Worm (Caenorhabditis elegans) whole organism, L2 larva: ENCODE measurements around the gene syx-6.

ENCODE experiments used
- C34F6.9 ChIP-seq: fragments of 150-350 bp; optimal IDR thresholded peaks from 2 replicates; lab custom pipeline; 2014; ENCODE audit warnings: missing biosample characterization, missing genetic modification characterization
- F13H6.1 ChIP-seq: sonication (generic microtip); optimal IDR thresholded peaks from 2 replicates; lab custom pipeline; 2016; ENCODE audit warnings: missing genetic modification characterization, missing compliant biosample characterization
- R02D3.7 ChIP-seq: fragments of 150-350 bp; optimal IDR thresholded peaks from 2 replicates; lab custom pipeline; 2014; ENCODE audit warnings: missing biosample characterization, missing genetic modification characterization
- Y55F3AM.14 ChIP-seq: fragments of 200-800 bp; sonication (Bioruptor generic); optimal IDR thresholded peaks from 2 replicates; lab custom pipeline; 2018; ENCODE audit warnings: mild to moderate bottlenecking, missing genetic modification characterization, missing compliant biosample characterization
- aly-2 ChIP-seq: fragments of 150-350 bp; optimal IDR thresholded peaks from 2 replicates; lab custom pipeline; 2014; ENCODE audit warnings: missing biosample characterization, missing genetic modification characterization
- blmp-1 ChIP-seq: sonication (generic microtip); optimal IDR thresholded peaks from 2 replicates; lab custom pipeline; 2017; ENCODE audit warnings: missing genetic modification characterization, mild to moderate bottlenecking, missing compliant biosample characterization, antibody characterized with exemption, moderate library complexity; ENCODE audit not compliant: insufficient read depth
- crh-2 ChIP-seq: sonication (generic microtip); optimal IDR thresholded peaks from 2 replicates; lab custom pipeline; 2017; ENCODE audit warnings: missing biosample characterization, missing genetic modification characterization
- egl-27 ChIP-seq: sonication (generic microtip); optimal IDR thresholded peaks from 3 replicates; lab custom pipeline; 2017; ENCODE audit warnings: missing biosample characterization, missing genetic modification reagents, missing genetic modification characterization
- elt-3 ChIP-seq: sonication (generic microtip); optimal IDR thresholded peaks from 2 replicates; lab custom pipeline; 2017; ENCODE audit warnings: missing biosample characterization, missing genetic modification characterization
- fos-1 ChIP-seq: fragments of 150-350 bp; optimal IDR thresholded peaks from 2 replicates; lab custom pipeline; 2014; ENCODE audit warnings: missing biosample characterization, missing genetic modification characterization
- gmeb-1 ChIP-seq: fragments of 150-350 bp; optimal IDR thresholded peaks from 2 replicates; lab custom pipeline; 2014; ENCODE audit warnings: missing biosample characterization, missing genetic modification characterization
- lin-11 ChIP-seq: fragments of 150-350 bp; sonication (generic microtip); optimal IDR thresholded peaks from 2 replicates; lab custom pipeline; 2014; ENCODE audit warnings: missing biosample characterization, missing genetic modification characterization, inconsistent platforms, mixed read lengths
- lin-13 ChIP-seq: fragments of 150-350 bp; optimal IDR thresholded peaks from 2 replicates; lab custom pipeline; 2014; ENCODE audit warnings: missing biosample characterization, missing genetic modification reagents, missing genetic modification characterization
- lsy-2 ChIP-seq, 2 experiments: fragments of 150-350 bp in 1 of 2; sonication (generic microtip) in 1 of 2; optimal IDR thresholded peaks; 2 replicates each; lab custom pipeline; 2014 to 2017; ENCODE audit warnings: missing biosample characterization in 2 of 2, missing genetic modification characterization in 2 of 2
- mab-5 ChIP-seq: fragments of 150-350 bp; optimal IDR thresholded peaks from 2 replicates; lab custom pipeline; 2014; ENCODE audit warnings: missing biosample characterization, missing genetic modification characterization
- mbf-1 ChIP-seq: sonication (generic microtip); optimal IDR thresholded peaks from 2 replicates; lab custom pipeline; 2017; ENCODE audit warnings: missing biosample characterization, missing genetic modification characterization
- nhr-11 ChIP-seq: fragments of 150-350 bp; optimal IDR thresholded peaks from 2 replicates; lab custom pipeline; 2014; ENCODE audit warnings: missing biosample characterization, missing genetic modification characterization
- nhr-12 ChIP-seq: fragments of 150-350 bp; optimal IDR thresholded peaks from 2 replicates; lab custom pipeline; 2014; ENCODE audit warnings: missing biosample characterization, missing genetic modification characterization
- nhr-129 ChIP-seq: fragments of 150-350 bp; optimal IDR thresholded peaks from 2 replicates; lab custom pipeline; 2014; ENCODE audit warnings: missing biosample characterization, missing genetic modification characterization
- nhr-21 ChIP-seq: fragments of 150-350 bp; optimal IDR thresholded peaks from 2 replicates; lab custom pipeline; 2014; ENCODE audit warnings: missing biosample characterization, missing genetic modification characterization
- nhr-23 ChIP-seq: fragments of 150-350 bp; optimal IDR thresholded peaks from 2 replicates; lab custom pipeline; 2014; ENCODE audit warnings: missing biosample characterization, missing genetic modification reagents, missing genetic modification characterization
- nhr-237 ChIP-seq: fragments of 150-350 bp; optimal IDR thresholded peaks from 2 replicates; lab custom pipeline; 2014; ENCODE audit warnings: missing biosample characterization, missing genetic modification characterization
- nhr-6 ChIP-seq: fragments of 150-350 bp; optimal IDR thresholded peaks from 2 replicates; lab custom pipeline; 2014; ENCODE audit warnings: missing biosample characterization, missing genetic modification characterization
- peb-1 ChIP-seq: fragments of 150-350 bp; optimal IDR thresholded peaks from 2 replicates; lab custom pipeline; 2014; ENCODE audit warnings: missing biosample characterization, missing genetic modification characterization
- skn-1 ChIP-seq: sonication (generic microtip); optimal IDR thresholded peaks from 2 replicates; lab custom pipeline; 2017; ENCODE audit warnings: missing biosample characterization, missing genetic modification characterization
- sma-3 ChIP-seq: sonication (generic microtip); optimal IDR thresholded peaks from 2 replicates; lab custom pipeline; 2016; ENCODE audit warnings: missing genetic modification reagents, missing genetic modification characterization, missing compliant biosample characterization
- sma-9 ChIP-seq, 2 experiments: fragments of 150-350 bp in 1 of 2; sonication (generic microtip) in 1 of 2; optimal IDR thresholded peaks; 2 replicates each; lab custom pipeline; 2014 to 2016; ENCODE audit warnings: missing genetic modification characterization in 2 of 2, mild to moderate bottlenecking in 1 of 2, missing biosample characterization in 1 of 2, missing compliant biosample characterization in 1 of 2, missing genetic modification reagents in 1 of 2, moderate library complexity in 1 of 2
- snpc-4 ChIP-seq: fragments of 150-350 bp; optimal IDR thresholded peaks from 2 replicates; lab custom pipeline; 2014; ENCODE audit warnings: missing biosample characterization, missing genetic modification characterization
- unc-55 ChIP-seq: fragments of 150-350 bp; sonication (generic microtip); optimal IDR thresholded peaks from 3 replicates; lab custom pipeline; 2014; ENCODE audit warnings: missing biosample characterization, missing genetic modification reagents, missing genetic modification characterization
- unc-62 ChIP-seq: fragments of 150-350 bp; optimal IDR thresholded peaks from 2 replicates; lab custom pipeline; 2014; ENCODE audit warnings: missing biosample characterization, missing genetic modification reagents, missing genetic modification characterization
- zag-1 ChIP-seq: fragments of 150-350 bp; optimal IDR thresholded peaks from 2 replicates; lab custom pipeline; 2014; ENCODE audit warnings: missing biosample characterization, missing genetic modification characterization
- ztf-1 ChIP-seq: fragments of 200-800 bp; sonication (Bioruptor generic); conservative IDR thresholded peaks from 2 replicates; pipeline ENCODE4 v1.3.6; 2022; ENCODE audit warnings: missing genetic modification characterization, missing compliant biosample characterization
- ztf-4 ChIP-seq: fragments of 150-350 bp; optimal IDR thresholded peaks from 2 replicates; lab custom pipeline; 2014; ENCODE audit warnings: missing biosample characterization, missing genetic modification characterization

Gene syx-6

ce11 chrX:3116033-3116876, 48.1 kb upstream of the syx-6 start, which contains the start of gene mai-1 (continued):
- TF ChIP-seq lin-11 (tag; lab: Kevin White, UChicago) = peak; percentile 68
- no peak for TF ChIP-seq unc-55 (GFP tag; lab: Kevin White, UChicago)
- TF ChIP-seq skn-1 (tag; lab: Kevin White, UChicago) = no peak
- TF ChIP-seq aly-2 (tag; lab: Kevin White, UChicago) = no peak
- no peak for TF ChIP-seq mab-5 (tag; lab: Kevin White, UChicago)
- peak; percentile 51 for TF ChIP-seq F13H6.1 (tag; lab: Kevin White, UChicago)
- no peak for TF ChIP-seq R02D3.7 (tag; lab: Kevin White, UChicago)
- TF ChIP-seq Y55F3AM.14 (GFP tag; lab: Kevin White, UChicago) = no peak
- TF ChIP-seq C34F6.9 (tag; lab: Kevin White, UChicago) = peak; percentile 50
- no peak for TF ChIP-seq gmeb-1 (tag; lab: Kevin White, UChicago)
- TF ChIP-seq nhr-21 = no peak

ce11 chrX:3117204-3117603, 47.1 kb upstream of the syx-6 start:
- TF ChIP-seq zag-1 (tag; lab: Kevin White, UChicago) (no peak), gmeb-1 (tag; lab: Kevin White, UChicago) (peak; percentile 33), unc-55 (GFP tag; lab: Kevin White, UChicago) (no peak), skn-1 (tag; lab: Kevin White, UChicago) (peak; percentile 53), blmp-1 (tag; lab: Kevin White, UChicago) (peak; percentile 58), crh-2 (tag; lab: Kevin White, UChicago) (peak; percentile 62), fos-1 (tag; lab: Kevin White, UChicago) (peak; percentile 30), lin-11 (tag; lab: Kevin White, UChicago) (no peak), sma-3 (GFP tag; lab: Kevin White, UChicago) (peak; percentile 65), lsy-2 (tag; optimal IDR thresholded peaks at IDR 0.05; lab: Kevin White, UChicago) (peak in 1 of 2 experiments; percentile 35), sma-9 (GFP tag; optimal IDR thresholded peaks at IDR 0.05; lab: Kevin White, UChicago) (peak; percentile 27), sma-9 (tag; optimal IDR thresholded peaks at IDR 0.05; lab: Kevin White, UChicago) (no peak), elt-3 (tag; lab: Kevin White, UChicago) (no peak), nhr-21 (peak; percentile 49)
- TF ChIP-seq, all 48 proteins: peak for 9

DNA sequence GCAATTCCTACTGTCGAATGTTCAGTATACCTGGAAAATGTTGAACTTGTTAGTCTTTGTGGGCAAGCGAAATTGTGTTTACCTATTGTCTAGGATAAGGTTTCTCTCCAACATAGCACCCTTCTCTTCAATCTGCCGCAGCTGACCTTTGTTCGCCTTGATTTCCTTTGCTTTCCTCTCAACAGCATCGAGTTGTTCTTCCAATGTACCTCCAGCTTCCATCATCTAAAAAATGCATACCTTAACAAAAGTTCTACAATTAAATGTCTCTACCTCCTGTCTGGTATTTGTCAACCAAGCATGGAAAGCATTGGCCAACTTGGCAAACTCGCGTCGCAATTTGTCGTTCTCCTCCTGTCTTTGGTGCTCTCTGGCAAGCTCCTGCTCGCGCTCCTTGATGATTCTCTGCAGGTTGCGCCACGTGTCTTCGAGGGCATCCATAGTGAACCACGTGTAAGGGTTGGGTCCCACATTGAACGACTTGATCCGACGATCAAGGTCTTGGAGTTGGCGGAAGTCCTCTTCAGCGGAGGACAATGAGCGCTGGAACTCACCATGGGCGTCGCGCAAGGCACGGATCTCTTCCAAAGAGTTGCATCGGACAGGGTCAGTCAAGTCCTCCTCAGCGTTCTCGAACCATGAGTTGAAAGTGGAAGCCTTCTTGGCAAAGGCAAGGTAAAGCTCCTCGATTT, 45.6 kb upstream of the syx-6 start:
- no peak for TF ChIP-seq nhr-12
- TF ChIP-seq nhr-21 = no peak
- TF ChIP-seq peb-1 = no peak
- no peak for TF ChIP-seq crh-2 (tag; lab: Kevin White, UChicago)
- no peak for TF ChIP-seq C34F6.9 (tag; lab: Kevin White, UChicago)
- TF ChIP-seq unc-62 (GFP tag; lab: Kevin White, UChicago) = no peak
- no peak for TF ChIP-seq sma-9 (GFP tag; optimal IDR thresholded peaks at IDR 0.05; lab: Kevin White, UChicago)
- TF ChIP-seq sma-9 (tag; optimal IDR thresholded peaks at IDR 0.05; lab: Kevin White, UChicago) = no peak
- TF ChIP-seq snpc-4 = no peak
- no peak for TF ChIP-seq nhr-11 (tag; lab: Kevin White, UChicago)
- TF ChIP-seq nhr-6 = no peak
- no peak for TF ChIP-seq Y55F3AM.14 (GFP tag; lab: Kevin White, UChicago)
- TF ChIP-seq ztf-4 (tag; lab: Kevin White, UChicago) = no peak
- no peak for TF ChIP-seq egl-27 (tag; lab: Kevin White, UChicago)
- no peak for TF ChIP-seq elt-3 (tag; lab: Kevin White, UChicago)
- TF ChIP-seq gmeb-1 (tag; lab: Kevin White, UChicago) = no peak
- no peak for TF ChIP-seq nhr-23 (tag; lab: Kevin White, UChicago)
- TF ChIP-seq sma-3 (GFP tag; lab: Kevin White, UChicago) = no peak
- no peak for TF ChIP-seq mbf-1
- TF ChIP-seq lsy-2 (tag; optimal IDR thresholded peaks at IDR 0.05; lab: Kevin White, UChicago) = no peak

ce11 chrX:3119606-3120005, 44.7 kb upstream of the syx-6 start:
- TF ChIP-seq unc-55 (GFP tag; lab: Kevin White, UChicago) = no peak
- TF ChIP-seq, all 48 proteins: peak for 0

- peak; percentile 62 for TF ChIP-seq C34F6.9 (tag; lab: Kevin White, UChicago)
- peak; percentile 0 for TF ChIP-seq mab-5 (tag; lab: Kevin White, UChicago)
- no peak for TF ChIP-seq nhr-23 (tag; lab: Kevin White, UChicago)
- peak in 1 of 2 experiments; percentile 41 for TF ChIP-seq lsy-2 (tag; optimal IDR thresholded peaks at IDR 0.05; lab: Kevin White, UChicago)
- no peak for TF ChIP-seq ztf-1 (GFP tag; lab: Robert Waterston, UW)
- TF ChIP-seq F13H6.1 (tag; lab: Kevin White, UChicago) = peak; percentile 23
- peak; percentile 10 for TF ChIP-seq lin-13 (GFP tag; lab: Kevin White, UChicago)
- no peak for TF ChIP-seq lin-11 (tag; lab: Kevin White, UChicago)
- TF ChIP-seq unc-55 (GFP tag; lab: Kevin White, UChicago) = peak; percentile 20
- peak; percentile 2 for TF ChIP-seq nhr-129 (tag; lab: Kevin White, UChicago)
- peak; percentile 42 for TF ChIP-seq Y55F3AM.14 (GFP tag; lab: Kevin White, UChicago)
- TF ChIP-seq nhr-237 (tag; lab: Kevin White, UChicago) = no peak
These were observed 38.1 kb upstream of the syx-6 start for ce11 chrX:3126233-3126632.
